Worm (Caenorhabditis elegans) whole organism, L1 larva: ENCODE data around the gene gadr-3.

Experiments
- C04F5.9 ChIP-seq: sonication (generic microtip); optimal IDR thresholded peaks from 2 replicates; lab custom pipeline; 2016; ENCODE audit warnings: missing genetic modification characterization, missing compliant biosample characterization
- alr-1 ChIP-seq: fragments of 200-800 bp; sonication (Bioruptor generic); optimal IDR thresholded peaks from 2 replicates; lab custom pipeline; 2018; ENCODE audit warnings: borderline replicate concordance, mild to moderate bottlenecking, missing genetic modification characterization, missing compliant biosample characterization
- aly-2 ChIP-seq: fragments of 150-350 bp; optimal IDR thresholded peaks from 2 replicates; lab custom pipeline; 2014; ENCODE audit warnings: missing biosample characterization, missing genetic modification characterization
- blmp-1 ChIP-seq: fragments of 150-350 bp; optimal IDR thresholded peaks from 2 replicates; lab custom pipeline; 2014; ENCODE audit warnings: missing biosample characterization, missing genetic modification characterization
- egl-27 ChIP-seq, 2 experiments: fragments of 150-350 bp in 1 of 2; sonication (generic microtip); optimal IDR thresholded peaks; 3 replicates each; lab custom pipeline; 2017 to 2018; ENCODE audit warnings: missing biosample characterization in 2 of 2, missing genetic modification characterization in 2 of 2, missing genetic modification reagents in 2 of 2
- elt-3 ChIP-seq, 6 experiments: fragments of 150-350 bp in 1 of 6; sonication (generic microtip); optimal IDR thresholded peaks; 2 replicates each; lab custom pipeline; 2017 to 2018; ENCODE audit warnings: missing biosample characterization in 6 of 6, missing genetic modification characterization in 6 of 6, inconsistent platforms in 1 of 6
- lin-35 ChIP-seq, 2 experiments: fragments of 150-350 bp; optimal IDR thresholded peaks; 2 replicates each; lab custom pipeline; 2014; ENCODE audit warnings: missing biosample characterization in 2 of 2, missing genetic modification characterization in 2 of 2, missing genetic modification reagents in 2 of 2
- nhr-11 ChIP-seq: fragments of 150-350 bp; optimal IDR thresholded peaks from 2 replicates; lab custom pipeline; 2014; ENCODE audit warnings: missing biosample characterization, missing genetic modification characterization
- nhr-20 ChIP-seq: sonication (generic microtip); optimal IDR thresholded peaks from 2 replicates; lab custom pipeline; 2016; ENCODE audit warnings: mild to moderate bottlenecking, missing genetic modification characterization, missing compliant biosample characterization
- unc-62 ChIP-seq: fragments of 150-350 bp; optimal IDR thresholded peaks from 2 replicates; lab custom pipeline; 2014; ENCODE audit warnings: missing biosample characterization, missing genetic modification reagents, missing genetic modification characterization
- unc-86 ChIP-seq: sonication (generic microtip); optimal IDR thresholded peaks from 2 replicates; lab custom pipeline; 2016; ENCODE audit warnings: missing genetic modification characterization, missing compliant biosample characterization
- vab-15 ChIP-seq: sonication (generic microtip); optimal IDR thresholded peaks from 2 replicates; lab custom pipeline; 2017; ENCODE audit warnings: missing genotype, mild to moderate bottlenecking, missing genetic modification characterization, missing compliant biosample characterization
- ztf-11 ChIP-seq, 2 experiments: sonication (generic microtip); optimal IDR thresholded peaks; 2 replicates each; lab custom pipeline; 2016 to 2017; ENCODE audit warnings: missing genetic modification characterization in 2 of 2, missing biosample characterization in 1 of 2, missing compliant biosample characterization in 1 of 2

DNA sequence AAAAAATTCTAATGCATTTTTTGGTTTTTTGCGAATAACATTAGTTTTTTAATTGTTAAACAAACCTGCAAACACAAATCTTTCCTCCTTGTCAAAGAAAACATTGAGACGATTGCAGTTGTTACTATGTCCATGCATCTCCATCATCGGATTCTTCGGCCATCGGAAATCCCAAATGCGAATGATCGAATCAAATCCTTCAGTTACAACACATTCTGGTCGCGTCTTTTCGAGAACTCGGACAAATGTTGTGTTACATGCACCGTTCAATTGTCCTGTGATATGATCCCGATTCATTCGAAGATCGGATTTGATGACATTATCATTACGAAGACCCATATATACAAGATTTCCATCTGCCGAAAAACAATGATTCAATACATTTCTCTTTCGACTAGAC lies 14.5 kb upstream of the gadr-3 start:
- no peak for TF ChIP-seq ztf-11 (tag; optimal IDR thresholded peaks at IDR 0.05; lab: Kevin White, UChicago)
- no peak for TF ChIP-seq blmp-1
- no peak for TF ChIP-seq nhr-11 (tag; lab: Kevin White, UChicago)
- no peak for TF ChIP-seq nhr-20 (tag; lab: Kevin White, UChicago)
- no peak for TF ChIP-seq C04F5.9 (tag; lab: Kevin White, UChicago)
- TF ChIP-seq egl-27 (tag; optimal IDR thresholded peaks at IDR 0.05; lab: Kevin White, UChicago): no peak
- TF ChIP-seq aly-2: no peak
- no peak for TF ChIP-seq unc-86 (tag; lab: Kevin White, UChicago)
- TF ChIP-seq alr-1 (tag; lab: Kevin White, UChicago): no peak
- no peak for TF ChIP-seq vab-15 (tag; lab: Kevin White, UChicago)
- no peak for TF ChIP-seq elt-3 (tag; optimal IDR thresholded peaks at IDR 0.05; lab: Kevin White, UChicago)
- no peak for TF ChIP-seq lin-35 (GFP tag; optimal IDR thresholded peaks at IDR 0.05; lab: Kevin White, UChicago)
- TF ChIP-seq unc-62: no peak
